Worm (Caenorhabditis elegans) whole organism, mixed stage, embryonic: ENCODE measurements around the gene rfc-4.

Experiments used
- ceh-83 ChIP-seq: fragments of 200-800 bp; sonication (Bioruptor generic); optimal IDR thresholded peaks from 2 replicates; lab custom pipeline; 2018; ENCODE audit warnings: mild to moderate bottlenecking, missing genetic modification characterization, missing compliant biosample characterization
- lin-13 ChIP-seq: fragments of 150-350 bp; optimal IDR thresholded peaks from 2 replicates; lab custom pipeline; 2014; ENCODE audit warnings: missing biosample characterization, missing genetic modification characterization
- lsy-2 ChIP-seq: fragments of 150-350 bp; optimal IDR thresholded peaks from 2 replicates; lab custom pipeline; 2014; ENCODE audit warnings: missing biosample characterization, missing genetic modification characterization
- nhr-12 ChIP-seq: fragments of 150-350 bp; optimal IDR thresholded peaks from 2 replicates; lab custom pipeline; 2014; ENCODE audit warnings: missing biosample characterization, missing genetic modification characterization
- nhr-28 ChIP-seq: fragments of 150-350 bp; optimal IDR thresholded peaks from 2 replicates; lab custom pipeline; 2014; ENCODE audit warnings: missing biosample characterization, missing genetic modification characterization
- nhr-76 ChIP-seq: sonication (generic microtip); optimal IDR thresholded peaks from 2 replicates; lab custom pipeline; 2017; ENCODE audit warnings: missing biosample characterization, missing genetic modification characterization
- pha-4 ChIP-seq: fragments of 150-350 bp; optimal IDR thresholded peaks from 2 replicates; lab custom pipeline; 2018; ENCODE audit warnings: missing biosample characterization, missing genetic modification reagents, missing genetic modification characterization
- sem-2 ChIP-seq: fragments of 200-800 bp; sonication (Bioruptor generic); optimal IDR thresholded peaks from 2 replicates; lab custom pipeline; 2018; ENCODE audit warnings: mild to moderate bottlenecking, missing genetic modification characterization, missing compliant biosample characterization
- snpc-4 ChIP-seq: fragments of 150-350 bp; optimal IDR thresholded peaks from 2 replicates; lab custom pipeline; 2014; ENCODE audit warnings: missing biosample characterization, missing genetic modification characterization
- unc-39 ChIP-seq: fragments of 150-350 bp; optimal IDR thresholded peaks from 2 replicates; lab custom pipeline; 2014; ENCODE audit warnings: missing biosample characterization, missing genetic modification characterization
- unc-62 ChIP-seq: fragments of 150-350 bp; optimal IDR thresholded peaks from 2 replicates; lab custom pipeline; 2014; ENCODE audit warnings: missing biosample characterization, missing genetic modification reagents, missing genetic modification characterization
- zip-8 ChIP-seq: fragments of 150-350 bp; optimal IDR thresholded peaks from 2 replicates; lab custom pipeline; 2014; ENCODE audit warnings: missing biosample characterization, missing genetic modification characterization

- TF ChIP-seq nhr-12 (tag; lab: Kevin White, UChicago) (no peak), ceh-83 (GFP tag; lab: Kevin White, UChicago) (no peak), sem-2 (GFP tag; lab: Kevin White, UChicago) (no peak), unc-39 (tag; lab: Kevin White, UChicago) (no peak), pha-4 (tag; lab: Kevin White, UChicago) (no peak), lin-13 (no peak), nhr-28 (no peak), snpc-4 (tag; lab: Kevin White, UChicago) (no peak), nhr-76 (tag; lab: Kevin White, UChicago) (no peak), zip-8 (tag; lab: Kevin White, UChicago) (no peak), lsy-2 (tag; lab: Kevin White, UChicago) (no peak), unc-62 (GFP tag; lab: Kevin White, UChicago) (no peak)
These were observed 32.5 kb upstream of the rfc-4 start, which contains the start of gene F57B9.3 for ce11 chrIII:6939523-6939922.
